Fruit fly (Drosophila melanogaster) S2 (cell line): ENCODE results near the gene CG8673.

ENCODE experiments used
- CG8478 ChIP-seq: fragments of >200 bp; optimal IDR thresholded peaks from 2 replicates; lab custom pipeline; 2018
- CTCF ChIP-seq, 2 experiments: fragments of >200 bp; optimal IDR thresholded peaks; 2 replicates each; lab custom pipeline; 2018

DNA sequence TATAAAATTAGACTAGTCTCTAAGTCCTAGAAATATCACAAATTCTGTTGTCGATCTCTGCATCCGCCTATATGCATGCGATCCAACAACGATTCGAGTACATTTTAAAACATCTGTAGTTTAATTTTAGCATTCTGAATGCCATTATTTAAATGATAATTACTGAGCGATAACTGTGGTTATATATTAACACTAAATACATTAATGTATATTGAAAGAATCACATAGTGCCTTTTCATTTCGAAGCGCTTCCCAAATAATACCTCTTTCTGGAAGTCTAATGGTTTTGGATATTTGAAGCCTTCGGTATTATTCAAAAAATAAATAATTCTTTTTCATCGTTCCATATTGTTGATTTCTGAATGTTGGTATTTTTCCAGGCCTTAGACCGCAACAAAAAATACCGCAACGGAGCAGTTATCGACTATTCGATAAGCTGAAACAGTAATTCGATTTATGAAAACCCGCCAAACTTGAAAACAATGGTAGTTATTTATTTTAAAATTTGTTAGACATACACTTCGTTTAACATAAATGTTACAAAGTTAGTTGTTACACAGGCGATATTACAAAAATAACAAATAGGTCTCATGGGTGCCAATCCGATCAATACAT is 9.8 kb downstream of the CG8673 start:
- TF ChIP-seq CTCF (optimal IDR thresholded peaks at IDR 0.05; lab: Kevin White, UChicago) = no peak
- TF ChIP-seq CG8478 (lab: Kevin White, UChicago) = no peak
